Fruit fly (Drosophila melanogaster) whole organism, pupa: ENCODE results near the gene Cyp4ac2.

Source experiments
- CG10348 ChIP-seq: fragments of 200-800 bp; sonication (Bioruptor generic); IDR thresholded peaks from 2 replicates; pipeline ENCODE4 v1.3.6; 2022; ENCODE audit warnings: missing biosample characterization, missing genetic modification characterization
- CG12605 ChIP-seq: fragments of 200-800 bp; sonication (Bioruptor generic); IDR thresholded peaks from 2 replicates; pipeline ENCODE4 v1.3.6; 2022; ENCODE audit warnings: missing biosample characterization, missing genetic modification characterization
- CG14655 ChIP-seq: fragments of 200-800 bp; sonication (Bioruptor generic); optimal IDR thresholded peaks from 3 replicates; lab custom pipeline; 2017; ENCODE audit warnings: mild to moderate bottlenecking, missing biosample characterization, missing genetic modification reagents, missing genetic modification characterization
- CG32121 ChIP-seq: fragments of 200-800 bp; sonication (Bioruptor generic); IDR thresholded peaks from 2 replicates; pipeline ENCODE4 v1.3.6; 2022; ENCODE audit warnings: missing biosample characterization, missing genetic modification characterization
- CG4496 ChIP-seq: fragments of 200-800 bp; sonication (Bioruptor generic); IDR thresholded peaks from 3 replicates; pipeline ENCODE4 v1.3.6; 2022; ENCODE audit warnings: missing biosample characterization, missing genetic modification characterization
- CG8159 ChIP-seq: fragments of 200-800 bp; sonication (Bioruptor generic); optimal IDR thresholded peaks from 3 replicates; lab custom pipeline; 2018; ENCODE audit warnings: missing biosample characterization, mild to moderate bottlenecking, missing genetic modification characterization, moderate library complexity
- CG8301 ChIP-seq: fragments of 200-800 bp; sonication (Bioruptor generic); optimal IDR thresholded peaks from 2 replicates; lab custom pipeline; 2018; ENCODE audit warnings: missing biosample characterization, mild to moderate bottlenecking, missing genetic modification characterization
- D1 ChIP-seq: fragments of 200-800 bp; sonication (Bioruptor generic); optimal IDR thresholded peaks from 2 replicates; lab custom pipeline; 2018; ENCODE audit warnings: missing biosample characterization, mild to moderate bottlenecking, missing genetic modification characterization, moderate library complexity
- EcR ChIP-seq: fragments of 200-800 bp; sonication (Bioruptor generic); optimal IDR thresholded peaks from 3 replicates; lab custom pipeline; 2019; ENCODE audit warnings: missing biosample characterization, missing genetic modification characterization, mild to moderate bottlenecking, moderate library complexity, missing genetic modification reagents
- Pif1B ChIP-seq: fragments of 200-800 bp; sonication (Bioruptor generic); optimal IDR thresholded peaks from 3 replicates; lab custom pipeline; 2016; ENCODE audit warnings: missing biosample characterization, missing genetic modification characterization
- Snoo ChIP-seq: fragments of 200-800 bp; sonication (Bioruptor generic); optimal IDR thresholded peaks from 3 replicates; lab custom pipeline; 2017; ENCODE audit warnings: missing biosample characterization, mild to moderate bottlenecking, missing genetic modification characterization, inconsistent platforms
- fd96Ca ChIP-seq: fragments of 200-800 bp; sonication (Bioruptor generic); IDR thresholded peaks from 3 replicates; pipeline ENCODE4 v1.3.6; 2022; ENCODE audit warnings: missing biosample characterization, missing genetic modification characterization

- no peak for TF ChIP-seq Snoo (tag; lab: Kevin White, UChicago)
- no peak for TF ChIP-seq CG8301
- TF ChIP-seq D1 (tag; lab: Kevin White, UChicago) = no peak
- TF ChIP-seq CG14655 (GFP tag; lab: Kevin White, UChicago) = no peak
- TF ChIP-seq EcR = peak; percentile 73
- TF ChIP-seq CG10348 (GFP tag; lab: Robert Waterston, UW) = no peak
- no peak for TF ChIP-seq CG12605
- no peak for TF ChIP-seq fd96Ca
- TF ChIP-seq CG32121 (GFP tag; lab: Robert Waterston, UW) = no peak
- TF ChIP-seq Pif1B (GFP tag; lab: Kevin White, UChicago) = no peak
- TF ChIP-seq CG4496 (GFP tag; lab: Robert Waterston, UW) = no peak
- no peak for TF ChIP-seq CG8159 (tag; lab: Kevin White, UChicago)
These were observed 20.4 kb downstream of the Cyp4ac2 start for dm6 chr2L:5286572-5286971.
